Worm (Caenorhabditis elegans) whole organism, L4/young adult: ENCODE results near the gene grl-4.

Experiments
- W03F9.2 ChIP-seq: fragments of 150-350 bp; optimal IDR thresholded peaks from 2 replicates; lab custom pipeline; 2014; ENCODE audit warnings: missing biosample characterization, missing genetic modification characterization
- dao-5 ChIP-seq: sonication (generic microtip); optimal IDR thresholded peaks from 2 replicates; lab custom pipeline; 2016; ENCODE audit warnings: missing genotype, missing genetic modification characterization, moderate library complexity, missing compliant biosample characterization
- him-1 ChIP-seq: sonication (generic microtip); optimal IDR thresholded peaks from 2 replicates; lab custom pipeline; 2016; ENCODE audit warnings: missing genotype, missing genetic modification reagents, missing genetic modification characterization, missing compliant biosample characterization

The grl-4 gene

DNA sequence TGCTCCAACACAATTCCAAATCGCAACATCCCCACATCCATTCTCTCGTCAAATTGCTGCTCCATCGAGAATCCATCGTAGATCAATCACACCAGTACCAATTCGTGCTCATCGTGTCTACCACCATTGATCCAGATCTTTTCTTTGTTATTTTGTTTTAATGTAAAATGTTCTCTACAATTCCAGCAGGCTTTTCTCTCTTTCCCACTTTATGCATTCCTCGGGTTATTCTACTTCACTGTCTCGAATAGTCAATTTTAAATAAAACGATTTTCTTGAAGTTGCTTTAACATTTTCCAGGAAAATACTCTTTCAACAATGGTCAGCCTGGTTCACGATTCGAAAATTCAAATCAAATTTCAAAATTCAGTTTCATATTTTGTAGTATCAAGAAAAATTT, 27.6 kb downstream of the grl-4 start, which contains the start of gene C06E4.1:
Gene C06E4.1, plus strand, starts transcription at position 301 of the 400 bp plus-strand sequence.
- TF ChIP-seq dao-5 (no peak), W03F9.2 (tag; lab: Kevin White, UChicago) (no peak), him-1 (tag; lab: Kevin White, UChicago) (no peak)

- TF ChIP-seq W03F9.2 (tag; lab: Kevin White, UChicago) (no peak), dao-5 (no peak), him-1 (tag; lab: Kevin White, UChicago) (no peak)
Measured at ce11 chrIV:7276661-7277060, 33.9 kb downstream of the grl-4 start, which contains the start of gene C06E4.2. Gene C06E4.2 (plus strand): TSS chrIV:7276961.

- no peak for TF ChIP-seq dao-5
- TF ChIP-seq him-1 (tag; lab: Kevin White, UChicago), result no peak
- TF ChIP-seq W03F9.2 (tag; lab: Kevin White, UChicago), result no peak
Measured at ce11 chrIV:7274969-7275548, 35.5 kb downstream of the grl-4 start.

DNA sequence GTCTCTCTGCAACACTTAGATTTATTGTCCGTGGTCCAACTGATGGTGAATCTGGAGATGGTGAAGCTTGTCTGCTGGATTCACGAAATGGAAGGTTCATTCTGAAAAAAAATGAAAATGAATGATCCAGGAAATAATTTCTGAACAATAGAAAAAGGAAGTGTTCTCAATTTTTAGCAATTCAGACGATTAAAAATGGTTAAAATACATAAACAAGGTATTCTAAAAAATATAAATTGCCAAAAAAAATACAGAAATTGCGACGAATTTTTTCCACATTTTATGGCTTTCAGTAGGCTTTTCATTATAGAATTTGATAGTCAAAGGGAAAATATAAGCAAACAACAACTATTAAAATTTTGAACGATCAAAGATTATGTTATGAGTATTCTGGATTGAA, 47.4 kb downstream of the grl-4 start, which contains the start of gene glb-2:
Gene glb-2, minus strand, starts transcription at position 101 of the 400 bp plus-strand sequence.
- TF ChIP-seq W03F9.2 (tag; lab: Kevin White, UChicago) (no peak), him-1 (tag; lab: Kevin White, UChicago) (no peak), dao-5 (no peak)

DNA sequence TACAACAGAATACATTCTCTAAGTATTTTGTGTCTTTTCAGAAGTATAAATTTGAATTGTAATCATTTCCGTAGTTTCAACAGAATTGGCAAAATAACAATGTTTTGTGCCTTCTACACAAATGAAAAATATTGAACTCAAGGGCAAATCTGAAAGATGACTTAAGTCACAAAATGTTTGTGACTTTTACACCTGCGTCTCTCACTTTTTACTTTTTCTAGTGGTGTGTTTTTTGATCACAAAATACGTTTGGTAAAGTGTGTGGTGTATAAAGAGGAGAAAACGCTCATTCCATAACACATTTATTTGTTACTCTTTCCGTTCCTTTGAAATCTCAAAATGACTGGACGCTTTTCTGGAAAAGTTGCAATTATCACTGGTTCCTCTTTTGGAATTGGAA, 50.0 kb downstream of the grl-4 start, which contains the start of gene C06E4.3:
Gene C06E4.3, plus strand, starts transcription at position 289 of the 400 bp plus-strand sequence.
- TF ChIP-seq him-1 (tag; lab: Kevin White, UChicago) (no peak), dao-5 (no peak), W03F9.2 (tag; lab: Kevin White, UChicago) (no peak)
